Worm (Caenorhabditis elegans): ENCODE measurements around the gene R05F9.9.
"Not testable (repeated sequence)": the region's sequence is repeated elsewhere in the genome, so short reads cannot be mapped to it uniquely, and the experiment has no call there.

- TF ChIP-seq pros-1 (tag; optimal IDR thresholded peaks at IDR 0.05); ceh-19 (GFP tag; optimal IDR thresholded peaks at IDR 0.05); nhr-232 (tag; optimal IDR thresholded peaks at IDR 0.05); unc-42 (tag; optimal IDR thresholded peaks at IDR 0.05); ceh-18 (tag; optimal IDR thresholded peaks at IDR 0.05); pat-9 (tag; optimal IDR thresholded peaks at IDR 0.05): not testable (repeated sequence)
Measured at ce11 chrII:4932727-4933126, 30.8 kb upstream of the R05F9.9 start, which contains the start of gene msp-152.

Measured in whole organism, late embryonic.